Worm (Caenorhabditis elegans) whole organism, young adult: Measurements from ENCODE around the gene atln-1.

Source experiments
- Y53F4B.3 ChIP-seq: fragments of 200-800 bp; sonication (Bioruptor generic); IDR thresholded peaks from 2 replicates; pipeline ENCODE4 v1.3.6; 2022; ENCODE audit warnings: missing genetic modification reagents, missing genetic modification characterization, missing compliant biosample characterization
- ZK185.1 ChIP-seq: sonication (generic microtip); optimal IDR thresholded peaks from 2 replicates; lab custom pipeline; 2016; ENCODE audit warnings: mild to moderate bottlenecking, missing genetic modification characterization, missing compliant biosample characterization; ENCODE audit not compliant: poor library complexity, severe bottlenecking
- ama-1 ChIP-seq, 3 experiments: fragments of 150-350 bp in 1 of 3; sonication (generic microtip) in 2 of 3; optimal IDR thresholded peaks; 2 replicates each; lab custom pipeline; 2014 to 2018; ENCODE audit warnings: missing biosample characterization in 2 of 3, missing genetic modification characterization in 2 of 3, missing genetic modification reagents in 2 of 3
- ceh-40 ChIP-seq: fragments of 200-800 bp; sonication (Bioruptor generic); IDR thresholded peaks from 2 replicates; pipeline ENCODE4 v1.3.6; 2022; ENCODE audit warnings: missing genetic modification characterization, missing compliant biosample characterization
- let-526 ChIP-seq: fragments of 200-800 bp; sonication (Bioruptor generic); IDR thresholded peaks from 2 replicates; pipeline ENCODE4 v1.3.6; 2022; ENCODE audit warnings: missing genetic modification reagents, missing genetic modification characterization, missing compliant biosample characterization
- let-607 ChIP-seq, 2 experiments: fragments of 200-800 bp in 1 of 2; sonication (Bioruptor generic) in 1 of 2; sonication (generic microtip) in 1 of 2; optimal IDR thresholded peaks; 2 replicates each; lab custom pipeline; 2016 to 2018; ENCODE audit warnings: mild to moderate bottlenecking in 2 of 2, missing compliant biosample characterization in 2 of 2, missing genetic modification characterization in 2 of 2, moderate library complexity in 2 of 2, missing genotype in 1 of 2
- lin-40 ChIP-seq: sonication (generic microtip); optimal IDR thresholded peaks from 2 replicates; lab custom pipeline; 2016; ENCODE audit warnings: missing genetic modification characterization, mild to moderate bottlenecking, missing compliant biosample characterization, missing genotype, missing genetic modification reagents
- madf-8 ChIP-seq: fragments of 200-800 bp; sonication (Bioruptor generic); conservative IDR thresholded peaks from 2 replicates; pipeline ENCODE4 v1.3.6; 2022; ENCODE audit warnings: missing genetic modification reagents, missing genetic modification characterization, missing compliant biosample characterization
- nhr-179 ChIP-seq: sonication (generic microtip); optimal IDR thresholded peaks from 2 replicates; lab custom pipeline; 2016; ENCODE audit warnings: mild to moderate bottlenecking, missing genetic modification characterization, missing compliant biosample characterization
- pbrm-1 ChIP-seq: fragments of 200-800 bp; sonication (Bioruptor generic); IDR thresholded peaks from 2 replicates; pipeline ENCODE4 v1.3.6; 2022; ENCODE audit warnings: missing genetic modification reagents, missing genetic modification characterization, missing compliant biosample characterization
- sdz-38 ChIP-seq: sonication (generic microtip); optimal IDR thresholded peaks from 2 replicates; lab custom pipeline; 2016; ENCODE audit warnings: missing genotype, missing genetic modification characterization, missing compliant biosample characterization

ce11 chrIV:2773382-2773979, 15.0 kb upstream of the atln-1 start:
- no peak for TF ChIP-seq let-526 (GFP tag; lab: Robert Waterston, UW)
- no peak for TF ChIP-seq lin-40 (tag; lab: Kevin White, UChicago)
- TF ChIP-seq ama-1 (optimal IDR thresholded peaks at IDR 0.05; lab: Kevin White, UChicago): peak; percentile 30
- no peak for TF ChIP-seq ama-1 (GFP tag; optimal IDR thresholded peaks at IDR 0.05; lab: Kevin White, UChicago)
- TF ChIP-seq Y53F4B.3: no peak
- no peak for TF ChIP-seq let-607 (tag; optimal IDR thresholded peaks at IDR 0.05; lab: Kevin White, UChicago)
- no peak for TF ChIP-seq nhr-179
- no peak for TF ChIP-seq madf-8 (GFP tag; lab: Robert Waterston, UW)
- TF ChIP-seq ceh-40 (GFP tag; lab: Robert Waterston, UW): no peak
- no peak for TF ChIP-seq ZK185.1
- no peak for TF ChIP-seq sdz-38 (tag; lab: Kevin White, UChicago)
- no peak for TF ChIP-seq pbrm-1 (GFP tag; lab: Robert Waterston, UW)
